Worm (Caenorhabditis elegans) whole organism, L2 larva: ENCODE measurements around the gene col-135.
A peak's percentile ranks its signal among the peaks of the same experiment; 100 is the strongest.

Experiments
- R02D3.7 ChIP-seq: fragments of 150-350 bp; optimal IDR thresholded peaks from 2 replicates; lab custom pipeline; 2014; ENCODE audit warnings: missing biosample characterization, missing genetic modification characterization
- Y55F3AM.14 ChIP-seq: fragments of 200-800 bp; sonication (Bioruptor generic); optimal IDR thresholded peaks from 2 replicates; lab custom pipeline; 2018; ENCODE audit warnings: mild to moderate bottlenecking, missing genetic modification characterization, missing compliant biosample characterization
- ZK546.5 ChIP-seq: sonication (generic microtip); optimal IDR thresholded peaks from 2 replicates; lab custom pipeline; 2017; ENCODE audit warnings: missing biosample characterization, missing genetic modification characterization
- ama-1 ChIP-seq: fragments of 150-350 bp; optimal IDR thresholded peaks from 2 replicates; lab custom pipeline; 2018; ENCODE audit warnings: inconsistent platforms
- blmp-1 ChIP-seq: sonication (generic microtip); optimal IDR thresholded peaks from 2 replicates; lab custom pipeline; 2017; ENCODE audit warnings: missing genetic modification characterization, mild to moderate bottlenecking, missing compliant biosample characterization, antibody characterized with exemption, moderate library complexity; ENCODE audit not compliant: insufficient read depth
- ceh-16 ChIP-seq: fragments of 150-350 bp; optimal IDR thresholded peaks from 2 replicates; lab custom pipeline; 2014; ENCODE audit warnings: missing biosample characterization, missing genetic modification characterization
- crh-2 ChIP-seq: sonication (generic microtip); optimal IDR thresholded peaks from 2 replicates; lab custom pipeline; 2017; ENCODE audit warnings: missing biosample characterization, missing genetic modification characterization
- dmd-4 ChIP-seq: sonication (generic microtip); optimal IDR thresholded peaks from 2 replicates; lab custom pipeline; 2017; ENCODE audit warnings: missing biosample characterization, missing genetic modification characterization
- egl-27 ChIP-seq: sonication (generic microtip); optimal IDR thresholded peaks from 3 replicates; lab custom pipeline; 2017; ENCODE audit warnings: missing biosample characterization, missing genetic modification reagents, missing genetic modification characterization
- elt-1 ChIP-seq: fragments of 150-350 bp; optimal IDR thresholded peaks from 2 replicates; lab custom pipeline; 2014; ENCODE audit warnings: missing biosample characterization, missing genetic modification characterization
- elt-3 ChIP-seq: sonication (generic microtip); optimal IDR thresholded peaks from 2 replicates; lab custom pipeline; 2017; ENCODE audit warnings: missing biosample characterization, missing genetic modification characterization
- gmeb-1 ChIP-seq: fragments of 150-350 bp; optimal IDR thresholded peaks from 2 replicates; lab custom pipeline; 2014; ENCODE audit warnings: missing biosample characterization, missing genetic modification characterization
- lin-11 ChIP-seq: fragments of 150-350 bp; sonication (generic microtip); optimal IDR thresholded peaks from 2 replicates; lab custom pipeline; 2014; ENCODE audit warnings: missing biosample characterization, missing genetic modification characterization, inconsistent platforms, mixed read lengths
- lin-13 ChIP-seq: fragments of 150-350 bp; optimal IDR thresholded peaks from 2 replicates; lab custom pipeline; 2014; ENCODE audit warnings: missing biosample characterization, missing genetic modification reagents, missing genetic modification characterization
- lin-39 ChIP-seq: fragments of 150-350 bp; optimal IDR thresholded peaks from 2 replicates; lab custom pipeline; 2014; ENCODE audit warnings: missing biosample characterization, missing genetic modification reagents, missing genetic modification characterization
- lsy-2 ChIP-seq, 2 experiments: fragments of 150-350 bp in 1 of 2; sonication (generic microtip) in 1 of 2; optimal IDR thresholded peaks; 2 replicates each; lab custom pipeline; 2014 to 2017; ENCODE audit warnings: missing biosample characterization in 2 of 2, missing genetic modification characterization in 2 of 2
- mab-5 ChIP-seq: fragments of 150-350 bp; optimal IDR thresholded peaks from 2 replicates; lab custom pipeline; 2014; ENCODE audit warnings: missing biosample characterization, missing genetic modification characterization
- mdl-1 ChIP-seq, 2 experiments: fragments of 150-350 bp in 1 of 2; sonication (generic microtip) in 1 of 2; optimal IDR thresholded peaks; 2 replicates each; lab custom pipeline; 2017; ENCODE audit warnings: missing biosample characterization in 2 of 2, missing genetic modification characterization in 2 of 2
- nhr-10 ChIP-seq: sonication (generic microtip); optimal IDR thresholded peaks from 2 replicates; lab custom pipeline; 2017; ENCODE audit warnings: missing biosample characterization, missing genetic modification characterization
- nhr-11 ChIP-seq: fragments of 150-350 bp; optimal IDR thresholded peaks from 2 replicates; lab custom pipeline; 2014; ENCODE audit warnings: missing biosample characterization, missing genetic modification characterization
- nhr-129 ChIP-seq: fragments of 150-350 bp; optimal IDR thresholded peaks from 2 replicates; lab custom pipeline; 2014; ENCODE audit warnings: missing biosample characterization, missing genetic modification characterization
- nhr-21 ChIP-seq: fragments of 150-350 bp; optimal IDR thresholded peaks from 2 replicates; lab custom pipeline; 2014; ENCODE audit warnings: missing biosample characterization, missing genetic modification characterization
- nhr-23 ChIP-seq: fragments of 150-350 bp; optimal IDR thresholded peaks from 2 replicates; lab custom pipeline; 2014; ENCODE audit warnings: missing biosample characterization, missing genetic modification reagents, missing genetic modification characterization
- nhr-237 ChIP-seq: fragments of 150-350 bp; optimal IDR thresholded peaks from 2 replicates; lab custom pipeline; 2014; ENCODE audit warnings: missing biosample characterization, missing genetic modification characterization
- nhr-25 ChIP-seq: fragments of 150-350 bp; sonication (generic microtip); optimal IDR thresholded peaks from 3 replicates; lab custom pipeline; 2014; ENCODE audit warnings: missing biosample characterization, missing genetic modification characterization
- nhr-6 ChIP-seq: fragments of 150-350 bp; optimal IDR thresholded peaks from 2 replicates; lab custom pipeline; 2014; ENCODE audit warnings: missing biosample characterization, missing genetic modification characterization
- nhr-77 ChIP-seq: fragments of 150-350 bp; optimal IDR thresholded peaks from 2 replicates; lab custom pipeline; 2014; ENCODE audit warnings: missing biosample characterization, missing genetic modification characterization
- peb-1 ChIP-seq: fragments of 150-350 bp; optimal IDR thresholded peaks from 2 replicates; lab custom pipeline; 2014; ENCODE audit warnings: missing biosample characterization, missing genetic modification characterization
- sem-4 ChIP-seq: fragments of 150-350 bp; optimal IDR thresholded peaks from 2 replicates; lab custom pipeline; 2014; ENCODE audit warnings: missing biosample characterization, missing genetic modification reagents, missing genetic modification characterization
- skn-1 ChIP-seq: sonication (generic microtip); optimal IDR thresholded peaks from 2 replicates; lab custom pipeline; 2017; ENCODE audit warnings: missing biosample characterization, missing genetic modification characterization
- sma-3 ChIP-seq: sonication (generic microtip); optimal IDR thresholded peaks from 2 replicates; lab custom pipeline; 2016; ENCODE audit warnings: missing genetic modification reagents, missing genetic modification characterization, missing compliant biosample characterization
- sma-9 ChIP-seq, 2 experiments: fragments of 150-350 bp in 1 of 2; sonication (generic microtip) in 1 of 2; optimal IDR thresholded peaks; 2 replicates each; lab custom pipeline; 2014 to 2016; ENCODE audit warnings: missing genetic modification characterization in 2 of 2, mild to moderate bottlenecking in 1 of 2, missing biosample characterization in 1 of 2, missing compliant biosample characterization in 1 of 2, missing genetic modification reagents in 1 of 2, moderate library complexity in 1 of 2
- snpc-4 ChIP-seq: fragments of 150-350 bp; optimal IDR thresholded peaks from 2 replicates; lab custom pipeline; 2014; ENCODE audit warnings: missing biosample characterization, missing genetic modification characterization
- zag-1 ChIP-seq: fragments of 150-350 bp; optimal IDR thresholded peaks from 2 replicates; lab custom pipeline; 2014; ENCODE audit warnings: missing biosample characterization, missing genetic modification characterization
- ztf-1 ChIP-seq: fragments of 200-800 bp; sonication (Bioruptor generic); conservative IDR thresholded peaks from 2 replicates; pipeline ENCODE4 v1.3.6; 2022; ENCODE audit warnings: missing genetic modification characterization, missing compliant biosample characterization
- ztf-11 ChIP-seq: sonication (generic microtip); optimal IDR thresholded peaks from 2 replicates; lab custom pipeline; 2017; ENCODE audit warnings: missing biosample characterization, missing genetic modification characterization
- ztf-4 ChIP-seq: fragments of 150-350 bp; optimal IDR thresholded peaks from 2 replicates; lab custom pipeline; 2014; ENCODE audit warnings: missing biosample characterization, missing genetic modification characterization

Gene col-135

ce11 chrIV:15113117-15113516, 18.5 kb downstream of the col-135 start, which contains the start of gene M199.134:
Gene M199.134, minus strand, starts transcription at chrIV:15113217.
- TF ChIP-seq Y55F3AM.14 (GFP tag; lab: Kevin White, UChicago) (no peak), ztf-1 (GFP tag; lab: Robert Waterston, UW) (no peak), nhr-237 (tag; lab: Kevin White, UChicago) (no peak), peb-1 (no peak), mdl-1 (tag; optimal IDR thresholded peaks at IDR 0.05; lab: Kevin White, UChicago) (no peak), nhr-10 (no peak), blmp-1 (tag; lab: Kevin White, UChicago) (no peak), lsy-2 (tag; optimal IDR thresholded peaks at IDR 0.05; lab: Kevin White, UChicago) (no peak), nhr-77 (tag; lab: Kevin White, UChicago) (no peak), zag-1 (tag; lab: Kevin White, UChicago) (no peak), ZK546.5 (no peak), ama-1 (lab: Kevin White, UChicago) (no peak)
- TF ChIP-seq, all 48 proteins: peak for 0

DNA sequence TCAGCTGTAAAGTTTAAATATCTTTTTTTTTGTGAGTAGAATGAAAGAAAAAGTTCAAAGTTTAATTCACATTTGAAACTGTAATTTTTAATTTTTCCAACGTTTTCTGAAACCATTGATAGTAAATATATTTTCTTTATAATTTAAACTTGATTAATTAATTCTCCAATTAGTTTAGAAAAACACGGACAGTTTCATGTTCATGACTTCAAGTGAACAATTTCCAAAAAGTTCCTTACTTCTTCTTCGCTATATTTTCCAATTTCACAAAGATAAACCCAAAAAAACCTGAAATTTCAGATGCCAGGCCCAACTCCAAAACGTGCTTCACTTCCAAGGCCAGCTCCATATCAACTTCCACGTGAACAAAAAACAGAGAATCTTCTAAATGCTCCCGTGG, 23.1 kb downstream of the col-135 start, which contains the start of gene M199.2:
TSS of gene M199.2 (plus strand) at position 301 of the 400 bp plus-strand sequence.
- no peak for TF ChIP-seq lin-39 (tag; lab: Kevin White, UChicago)
- TF ChIP-seq lin-13 = no peak
- no peak for TF ChIP-seq dmd-4 (tag; lab: Kevin White, UChicago)
- no peak for TF ChIP-seq nhr-25 (tag; lab: Kevin White, UChicago)
- TF ChIP-seq zag-1 (tag; lab: Kevin White, UChicago) = no peak
- TF ChIP-seq elt-1 (tag; lab: Kevin White, UChicago) = no peak
- no peak for TF ChIP-seq nhr-129 (tag; lab: Kevin White, UChicago)
- no peak for TF ChIP-seq nhr-21 (tag; lab: Kevin White, UChicago)
- TF ChIP-seq snpc-4 = no peak

- TF ChIP-seq lin-11 (tag; lab: Kevin White, UChicago) = no peak
- TF ChIP-seq mdl-1 (tag; optimal IDR thresholded peaks at IDR 0.05; lab: Kevin White, UChicago) = no peak
- TF ChIP-seq nhr-129 (tag; lab: Kevin White, UChicago) = peak; percentile 7
- no peak for TF ChIP-seq ama-1 (lab: Kevin White, UChicago)
- TF ChIP-seq lin-13 = peak; percentile 53
- peak; percentile 15 for TF ChIP-seq gmeb-1 (tag; lab: Kevin White, UChicago)
- TF ChIP-seq snpc-4 = no peak
- no peak for TF ChIP-seq egl-27
- TF ChIP-seq ztf-4 (tag; lab: Kevin White, UChicago) = no peak
- TF ChIP-seq nhr-25 (tag; lab: Kevin White, UChicago) = no peak
Measured at ce11 chrIV:15107218-15107617, 24.4 kb downstream of the col-135 start.

DNA sequence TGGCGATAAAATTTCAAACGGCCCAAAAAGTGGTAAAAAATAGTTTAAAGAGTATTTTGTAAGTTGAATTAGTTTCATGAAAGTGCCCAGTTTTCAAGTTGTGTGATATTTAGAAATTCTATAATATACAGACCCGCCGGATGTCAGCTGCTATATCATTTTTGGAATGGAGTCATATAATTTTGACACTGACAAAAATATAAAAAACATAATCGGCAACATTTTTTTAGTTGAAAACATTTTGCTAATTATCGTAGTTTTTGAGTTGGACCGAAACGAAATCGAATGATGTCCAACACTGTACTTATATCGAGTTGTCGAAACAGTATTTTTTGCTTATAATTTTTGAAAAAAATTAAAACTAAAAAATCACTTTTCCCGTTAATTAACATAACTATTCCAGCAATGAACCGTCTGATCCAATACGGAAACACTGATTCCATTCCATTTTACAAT, 28.3 kb downstream of the col-135 start, which contains the start of gene srt-44:
TSS of gene srt-44 (plus strand) at position 406 of the 456 bp plus-strand sequence.
- TF ChIP-seq nhr-11 (tag; lab: Kevin White, UChicago) = no peak
- no peak for TF ChIP-seq ama-1 (lab: Kevin White, UChicago)
- TF ChIP-seq sma-3 = no peak
- no peak for TF ChIP-seq sma-9 (GFP tag; optimal IDR thresholded peaks at IDR 0.05; lab: Kevin White, UChicago)
- no peak for TF ChIP-seq sma-9 (tag; optimal IDR thresholded peaks at IDR 0.05; lab: Kevin White, UChicago)
- no peak for TF ChIP-seq elt-3 (tag; lab: Kevin White, UChicago)
- TF ChIP-seq lsy-2 (tag; optimal IDR thresholded peaks at IDR 0.05; lab: Kevin White, UChicago) = no peak
- no peak for TF ChIP-seq nhr-21 (tag; lab: Kevin White, UChicago)
- no peak for TF ChIP-seq sem-4 (tag; lab: Kevin White, UChicago)
- no peak for TF ChIP-seq nhr-77 (tag; lab: Kevin White, UChicago)
- TF ChIP-seq R02D3.7 (tag; lab: Kevin White, UChicago) = no peak
- no peak for TF ChIP-seq ZK546.5
- no peak for TF ChIP-seq blmp-1 (tag; lab: Kevin White, UChicago)

DNA sequence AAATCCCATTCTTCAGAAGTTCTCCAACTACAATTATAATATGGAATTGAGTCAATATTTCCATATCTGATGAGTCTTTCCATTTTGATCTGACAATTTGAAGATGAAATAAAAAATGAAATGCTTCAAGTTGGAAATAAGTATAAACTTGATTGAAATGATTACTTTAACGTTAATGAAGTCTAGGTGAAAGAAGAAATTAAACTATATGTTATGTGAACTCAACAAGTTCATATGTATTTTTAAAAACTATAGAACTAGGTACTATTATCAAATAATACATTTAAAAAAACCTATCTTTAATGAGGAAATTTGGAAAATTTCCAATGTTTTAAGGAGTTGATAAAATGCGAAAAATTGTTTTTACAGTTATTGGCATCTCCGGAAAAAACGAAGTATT, 33.3 kb downstream of the col-135 start, which contains the start of gene srt-49:
TSS of gene srt-49 (minus strand) at position 101 of the 400 bp plus-strand sequence.
- TF ChIP-seq nhr-237 (tag; lab: Kevin White, UChicago) (no peak), ZK546.5 (no peak), crh-2 (tag; lab: Kevin White, UChicago) (no peak), ztf-11 (tag; lab: Kevin White, UChicago) (no peak), Y55F3AM.14 (GFP tag; lab: Kevin White, UChicago) (no peak), elt-1 (tag; lab: Kevin White, UChicago) (no peak), skn-1 (no peak), lin-11 (tag; lab: Kevin White, UChicago) (no peak), ztf-4 (tag; lab: Kevin White, UChicago) (no peak), sem-4 (tag; lab: Kevin White, UChicago) (no peak), blmp-1 (tag; lab: Kevin White, UChicago) (no peak), lin-39 (tag; lab: Kevin White, UChicago) (no peak), peb-1 (no peak), mab-5 (no peak), ceh-16 (tag; lab: Kevin White, UChicago) (no peak), nhr-6 (tag; lab: Kevin White, UChicago) (no peak), nhr-23 (no peak)
